Worm (Caenorhabditis elegans): Measurements from ENCODE around the gene ehs-1.

ce11 chrII:5841866-5842265, 21.4 kb downstream of the ehs-1 start, which contains the start of gene nep-25:
- TF ChIP-seq ceh-16 (tag; optimal IDR thresholded peaks at IDR 0.05) (no peak), gmeb-1 (tag; optimal IDR thresholded peaks at IDR 0.05) (no peak), egl-27 (tag; optimal IDR thresholded peaks at IDR 0.05) (no peak), unc-39 (tag; optimal IDR thresholded peaks at IDR 0.05) (no peak), ama-1 (optimal IDR thresholded peaks at IDR 0.05) (no peak), fos-1 (tag; optimal IDR thresholded peaks at IDR 0.05) (no peak), skn-1 (tag; optimal IDR thresholded peaks at IDR 0.05) (no peak), unc-55 (GFP tag; optimal IDR thresholded peaks at IDR 0.05) (no peak), unc-62 (GFP tag; optimal IDR thresholded peaks at IDR 0.05) (no peak), nhr-237 (tag; optimal IDR thresholded peaks at IDR 0.05) (no peak), blmp-1 (tag; optimal IDR thresholded peaks at IDR 0.05; ENCODE audit: insufficient read depth) (no peak), nhr-12 (tag; optimal IDR thresholded peaks at IDR 0.05) (no peak), lin-13 (GFP tag; optimal IDR thresholded peaks at IDR 0.05) (no peak)

All from whole organism, L2 larva.